Fruit fly (Drosophila melanogaster) whole organism, embryonic: ENCODE measurements around the gene crm.

Experiments used
- B-H1 ChIP-seq: fragments of 200-800 bp; sonication (Bioruptor generic); IDR thresholded peaks from 3 replicates; pipeline ENCODE4 v1.3.6; 2022; ENCODE audit warnings: missing biosample characterization, missing genetic modification characterization
- CG1024 ChIP-seq: fragments of 200-800 bp; sonication (Bioruptor generic); IDR thresholded peaks from 2 replicates; pipeline ENCODE4 v1.3.6; 2022; ENCODE audit warnings: missing biosample characterization, missing genetic modification characterization
- CG10431 ChIP-seq: fragments of 200-800 bp; sonication (Bioruptor generic); optimal IDR thresholded peaks from 3 replicates; lab custom pipeline; 2018; ENCODE audit warnings: missing biosample characterization, mild to moderate bottlenecking, missing genetic modification characterization
- CG10462 ChIP-seq: fragments of 200-800 bp; sonication (Bioruptor generic); optimal IDR thresholded peaks from 2 replicates; lab custom pipeline; 2016; ENCODE audit warnings: missing biosample characterization, missing genetic modification characterization
- CG10565 ChIP-seq: fragments of 200-800 bp; sonication (Bioruptor generic); optimal IDR thresholded peaks from 3 replicates; lab custom pipeline; 2016; ENCODE audit warnings: missing biosample characterization, mild to moderate bottlenecking, missing genetic modification characterization
- CG11398 ChIP-seq: fragments of 200-800 bp; sonication (Bioruptor generic); optimal IDR thresholded peaks from 2 replicates; lab custom pipeline; 2016; ENCODE audit warnings: missing biosample characterization, missing genetic modification characterization
- CG12769 ChIP-seq: fragments of 200-800 bp; sonication (Bioruptor generic); optimal IDR thresholded peaks from 2 replicates; lab custom pipeline; 2019; ENCODE audit warnings: missing biosample characterization, mild to moderate bottlenecking, missing genetic modification characterization, moderate library complexity
- CG13624 ChIP-seq: fragments of 200-800 bp; sonication (Bioruptor generic); optimal IDR thresholded peaks from 2 replicates; lab custom pipeline; 2016; ENCODE audit warnings: missing biosample characterization, missing genetic modification characterization
- CG14014 ChIP-seq: fragments of 200-800 bp; sonication (Bioruptor generic); IDR thresholded peaks from 2 replicates; pipeline ENCODE4 v1.3.6; 2022; ENCODE audit warnings: missing biosample characterization, missing genetic modification characterization
- CG15479 ChIP-seq: fragments of 200-800 bp; sonication (Bioruptor generic); optimal IDR thresholded peaks from 3 replicates; lab custom pipeline; 2019; ENCODE audit warnings: missing biosample characterization, mild to moderate bottlenecking, missing genetic modification characterization, moderate library complexity
- CG1603 ChIP-seq: fragments of 200-800 bp; sonication (Bioruptor generic); optimal IDR thresholded peaks from 2 replicates; lab custom pipeline; 2019; ENCODE audit warnings: missing biosample characterization, mild to moderate bottlenecking, missing genetic modification characterization, moderate library complexity
- CG1647 ChIP-seq: fragments of 200-800 bp; sonication (Bioruptor generic); optimal IDR thresholded peaks from 3 replicates; lab custom pipeline; 2016; ENCODE audit warnings: missing biosample characterization, missing genetic modification characterization
- CG16813 ChIP-seq: fragments of 200-800 bp; sonication (Bioruptor generic); IDR thresholded peaks from 3 replicates; pipeline ENCODE4 v1.3.6; 2022; ENCODE audit warnings: missing biosample characterization, missing genetic modification characterization; ENCODE audit not compliant: partially characterized antibody
- CG18262 ChIP-seq: fragments of 200-800 bp; optimal IDR thresholded peaks from 3 replicates; lab custom pipeline; 2019; ENCODE audit warnings: missing biosample characterization, mild to moderate bottlenecking, missing genetic modification characterization, moderate library complexity
- CG2678 ChIP-seq: fragments of 200-800 bp; sonication (Bioruptor generic); optimal IDR thresholded peaks from 3 replicates; lab custom pipeline; 2019; ENCODE audit warnings: missing biosample characterization, mild to moderate bottlenecking, missing genetic modification characterization, moderate library complexity
- CG3065 ChIP-seq: fragments of 200-800 bp; sonication (Bioruptor generic); optimal IDR thresholded peaks from 2 replicates; lab custom pipeline; 2016; ENCODE audit warnings: missing biosample characterization, missing genetic modification characterization
- CG31441 ChIP-seq: fragments of 200-800 bp; sonication (Bioruptor generic); IDR thresholded peaks from 2 replicates; pipeline ENCODE4 v1.3.6; 2022; ENCODE audit warnings: missing biosample characterization, missing genetic modification characterization
- CG3281 ChIP-seq: fragments of 200-800 bp; sonication (Bioruptor generic); optimal IDR thresholded peaks from 3 replicates; lab custom pipeline; 2017; ENCODE audit warnings: missing biosample characterization, mild to moderate bottlenecking, missing genetic modification characterization
- CG7839 ChIP-seq: fragments of 200-800 bp; sonication (Bioruptor generic); optimal IDR thresholded peaks from 3 replicates; lab custom pipeline; 2018; ENCODE audit warnings: missing biosample characterization, mild to moderate bottlenecking, missing genetic modification characterization, moderate library complexity
- CG8478 ChIP-seq: fragments of >200 bp; optimal IDR thresholded peaks from 2 replicates; lab custom pipeline; 2018
- CG8765 ChIP-seq: fragments of 200-800 bp; sonication (Bioruptor generic); IDR thresholded peaks from 2 replicates; pipeline ENCODE4 v1.3.6; 2022; ENCODE audit warnings: missing biosample characterization, missing genetic modification characterization
- CG9727 ChIP-seq: fragments of 200-800 bp; sonication (Bioruptor generic); optimal IDR thresholded peaks from 3 replicates; lab custom pipeline; 2017; ENCODE audit warnings: missing biosample characterization, mild to moderate bottlenecking, missing genetic modification characterization
- D19A ChIP-seq: fragments of 200-800 bp; optimal IDR thresholded peaks from 3 replicates; lab custom pipeline; 2019; ENCODE audit warnings: missing biosample characterization, mild to moderate bottlenecking, missing genetic modification characterization, moderate library complexity
- Deaf1 ChIP-seq: fragments of 200-800 bp; optimal IDR thresholded peaks from 3 replicates; lab custom pipeline; 2019; ENCODE audit warnings: missing biosample characterization, mild to moderate bottlenecking, missing genetic modification characterization, moderate library complexity
- Dp ChIP-seq: fragments of 200-800 bp; sonication (Bioruptor generic); optimal IDR thresholded peaks from 2 replicates; lab custom pipeline; 2018; ENCODE audit warnings: missing biosample characterization, mild to moderate bottlenecking, missing genetic modification characterization, moderate library complexity
- Elba2 ChIP-seq: fragments of 200-800 bp; sonication (Bioruptor generic); optimal IDR thresholded peaks from 3 replicates; lab custom pipeline; 2016; ENCODE audit warnings: missing biosample characterization, missing genetic modification characterization
- Hr39 ChIP-seq: fragments of >200 bp; optimal IDR thresholded peaks from 2 replicates; lab custom pipeline; 2017
- Mes4 ChIP-seq: fragments of 200-800 bp; sonication (Bioruptor generic); optimal IDR thresholded peaks from 2 replicates; lab custom pipeline; 2016; ENCODE audit warnings: missing biosample characterization, missing genetic modification characterization
- Rx ChIP-seq: fragments of 200-800 bp; sonication (Bioruptor generic); IDR thresholded peaks from 2 replicates; pipeline ENCODE4 v1.3.6; 2022; ENCODE audit warnings: missing biosample characterization, missing genetic modification characterization
- Six4 ChIP-seq: fragments of 200-800 bp; sonication (Bioruptor generic); optimal IDR thresholded peaks from 2 replicates; lab custom pipeline; 2016; ENCODE audit warnings: missing biosample characterization, missing genetic modification characterization
- Sox102F ChIP-seq: fragments of 200-800 bp; sonication (Bioruptor generic); optimal IDR thresholded peaks from 2 replicates; lab custom pipeline; 2018; ENCODE audit warnings: missing biosample characterization, mild to moderate bottlenecking, missing genetic modification characterization, moderate library complexity
- TFAM ChIP-seq: fragments of 200-800 bp; sonication (Bioruptor generic); optimal IDR thresholded peaks from 2 replicates; lab custom pipeline; 2017; ENCODE audit warnings: missing biosample characterization, missing genetic modification characterization, inconsistent platforms
- aop ChIP-seq: fragments of 200-800 bp; sonication (Bioruptor generic); IDR thresholded peaks from 2 replicates; pipeline ENCODE4 v1.3.6; 2022; ENCODE audit warnings: missing biosample characterization, missing genetic modification characterization
- ato ChIP-seq: fragments of 200-800 bp; sonication (Bioruptor generic); IDR thresholded peaks from 2 replicates; pipeline ENCODE4 v1.3.6; 2022; ENCODE audit warnings: missing biosample characterization, missing genetic modification characterization; ENCODE audit not compliant: partially characterized antibody
- chm ChIP-seq: fragments of 200-800 bp; sonication (Bioruptor generic); IDR thresholded peaks from 2 replicates; pipeline ENCODE4 v1.3.6; 2022; ENCODE audit warnings: missing biosample characterization, missing genetic modification characterization
- cwo ChIP-seq: fragments of 200-800 bp; sonication (Bioruptor generic); optimal IDR thresholded peaks from 3 replicates; lab custom pipeline; 2017; ENCODE audit warnings: missing biosample characterization, missing genetic modification characterization, mild to moderate bottlenecking, moderate library complexity, missing genetic modification reagents
- dm ChIP-seq: fragments of 200-800 bp; sonication (Bioruptor generic); optimal IDR thresholded peaks from 3 replicates; lab custom pipeline; 2016; ENCODE audit warnings: missing biosample characterization, missing genetic modification characterization
- dpn ChIP-seq, 2 experiments: fragments of 200-800 bp; sonication (Bioruptor generic); optimal IDR thresholded peaks; 3 replicates each; lab custom pipeline; 2016; ENCODE audit warnings: missing biosample characterization in 2 of 2, missing genetic modification characterization in 2 of 2
- fd96Cb ChIP-seq: fragments of 200-800 bp; sonication (Bioruptor generic); optimal IDR thresholded peaks from 2 replicates; lab custom pipeline; 2018; ENCODE audit warnings: missing biosample characterization, mild to moderate bottlenecking, missing genetic modification characterization, moderate library complexity
- fu2 ChIP-seq: fragments of 200-800 bp; sonication (Bioruptor generic); optimal IDR thresholded peaks from 2 replicates; lab custom pipeline; 2016; ENCODE audit warnings: missing biosample characterization, missing genetic modification characterization
- gcm2 ChIP-seq: fragments of 200-800 bp; sonication (Bioruptor generic); optimal IDR thresholded peaks from 2 replicates; lab custom pipeline; 2016; ENCODE audit warnings: missing biosample characterization, missing genetic modification characterization
- ham ChIP-seq: fragments of 200-800 bp; sonication (Bioruptor generic); IDR thresholded peaks from 2 replicates; pipeline ENCODE4 v1.3.6; 2022; ENCODE audit warnings: missing biosample characterization, missing genetic modification characterization
- her ChIP-seq: fragments of 200-800 bp; sonication (Bioruptor generic); optimal IDR thresholded peaks from 2 replicates; lab custom pipeline; 2016; ENCODE audit warnings: missing biosample characterization, missing genetic modification characterization
- lab ChIP-seq: fragments of 200-800 bp; sonication (Bioruptor generic); optimal IDR thresholded peaks from 3 replicates; lab custom pipeline; 2017; ENCODE audit warnings: missing biosample characterization, missing genetic modification characterization, mild to moderate bottlenecking, moderate library complexity, missing genetic modification reagents
- lola ChIP-seq, 3 experiments: fragments of >200 bp in 2 of 3; fragments of 200-800 bp in 1 of 3; sonication (Bioruptor generic) in 1 of 3; optimal IDR thresholded peaks; 2 replicates each; lab custom pipeline; 2017 to 2019; ENCODE audit warnings: missing biosample characterization in 3 of 3, missing genetic modification characterization in 3 of 3, mild to moderate bottlenecking in 1 of 3, moderate library complexity in 1 of 3
- mirr ChIP-seq: fragments of 200-800 bp; sonication (Bioruptor generic); optimal IDR thresholded peaks from 3 replicates; lab custom pipeline; 2018; ENCODE audit warnings: missing biosample characterization, mild to moderate bottlenecking, missing genetic modification characterization
- odd ChIP-seq: fragments of 200-800 bp; sonication (Bioruptor generic); optimal IDR thresholded peaks from 2 replicates; lab custom pipeline; 2017; ENCODE audit warnings: missing biosample characterization, mild to moderate bottlenecking, missing genetic modification characterization
- pfk ChIP-seq: fragments of 200-800 bp; sonication (Bioruptor generic); optimal IDR thresholded peaks from 2 replicates; lab custom pipeline; 2018; ENCODE audit warnings: missing biosample characterization, mild to moderate bottlenecking, missing genetic modification characterization, moderate library complexity
- pros ChIP-seq: fragments of 200-800 bp; sonication (Bioruptor generic); optimal IDR thresholded peaks from 3 replicates; lab custom pipeline; 2019; ENCODE audit warnings: missing biosample characterization, mild to moderate bottlenecking, missing genetic modification characterization, moderate library complexity
- trh ChIP-seq: fragments of 200-800 bp; sonication (Bioruptor generic); optimal IDR thresholded peaks from 2 replicates; lab custom pipeline; 2016; ENCODE audit warnings: missing biosample characterization, missing genetic modification characterization
- tx ChIP-seq: fragments of 200-800 bp; sonication (Bioruptor generic); optimal IDR thresholded peaks from 2 replicates; lab custom pipeline; 2016; ENCODE audit warnings: missing biosample characterization, missing genetic modification characterization

crm gene

DNA sequence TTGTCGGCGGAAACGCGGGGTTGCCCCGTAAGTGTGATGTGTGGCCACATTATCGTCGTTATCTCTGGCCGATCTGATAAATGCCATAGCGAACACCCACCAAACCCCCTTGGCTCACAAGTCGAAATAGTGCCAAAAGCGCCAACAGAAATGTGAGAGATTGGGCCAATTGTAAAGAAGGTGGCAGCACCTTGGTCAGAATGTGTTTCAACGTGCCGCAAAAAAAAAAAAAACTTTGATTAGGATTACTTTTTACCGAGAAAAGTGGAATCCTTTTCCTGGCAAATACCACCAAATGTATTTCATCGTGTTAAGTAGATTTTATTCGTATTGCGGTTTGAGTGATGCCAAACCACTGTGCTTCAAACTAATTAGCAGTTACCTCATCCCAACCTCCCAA, 4.4 kb upstream of the crm start (continued):
- peak; percentile 66; the same call in 1 of the 2 replicates for TF ChIP-seq CG31441 (GFP tag; lab: Robert Waterston, UW)
- no peak for TF ChIP-seq CG8478
- TF ChIP-seq CG15479 (GFP tag; lab: Kevin White, UChicago): no peak
- TF ChIP-seq CG11398 (GFP tag; lab: Kevin White, UChicago): peak; percentile 72
- peak; percentile 56 for TF ChIP-seq gcm2 (GFP tag; lab: Kevin White, UChicago)
- TF ChIP-seq mirr (GFP tag; lab: Kevin White, UChicago): no peak
- TF ChIP-seq lola (GFP tag; optimal IDR thresholded peaks at IDR 0.05; lab: Kevin White, UChicago): no peak
- peak; percentile 88 for TF ChIP-seq CG7839 (tag; lab: Kevin White, UChicago)
- peak; percentile 71 for TF ChIP-seq CG12769 (tag; lab: Kevin White, UChicago)
- TF ChIP-seq fd96Cb (tag; lab: Kevin White, UChicago): peak; percentile 45
- peak; percentile 69 for TF ChIP-seq CG9727 (GFP tag; lab: Kevin White, UChicago)
- TF ChIP-seq CG13624 (GFP tag; lab: Kevin White, UChicago): peak; percentile 81
- no peak for TF ChIP-seq CG16813 (GFP tag; lab: Robert Waterston, UW)
- TF ChIP-seq Mes4 (GFP tag; lab: Kevin White, UChicago): peak; percentile 67
- TF ChIP-seq CG10462 (GFP tag; lab: Kevin White, UChicago): peak; percentile 2
- TF ChIP-seq dm: peak; percentile 59
- peak; percentile 56; the same call in 1 of the 2 replicates for TF ChIP-seq chm (GFP tag; lab: Robert Waterston, UW)
- TF ChIP-seq ham (GFP tag; lab: Robert Waterston, UW): peak; percentile 75; the same call in 1 of the 2 replicates
- no peak for TF ChIP-seq TFAM (GFP tag; lab: Kevin White, UChicago)
- TF ChIP-seq CG1603 (tag; lab: Kevin White, UChicago): peak; percentile 20
- TF ChIP-seq tx (GFP tag; lab: Kevin White, UChicago): peak; percentile 82
- peak; percentile 86 for TF ChIP-seq CG2678
- peak; percentile 92 for TF ChIP-seq CG14014 (GFP tag; lab: Robert Waterston, UW)
- no peak for TF ChIP-seq D19A (tag; lab: Kevin White, UChicago)
- TF ChIP-seq Dp: no peak
- TF ChIP-seq CG3281 (GFP tag; lab: Kevin White, UChicago): peak; percentile 86
- peak; percentile 37; the same call in 1 of the 2 replicates for TF ChIP-seq CG1024 (GFP tag; lab: Robert Waterston, UW)
- TF ChIP-seq B-H1 (GFP tag; lab: Robert Waterston, UW): peak; percentile 83
- TF ChIP-seq odd (GFP tag; lab: Kevin White, UChicago): peak; percentile 66
- peak; percentile 14 for TF ChIP-seq CG18262 (tag; lab: Kevin White, UChicago)
- TF ChIP-seq CG3065 (GFP tag; lab: Kevin White, UChicago): peak; percentile 24
- peak; percentile 56 for TF ChIP-seq Six4 (GFP tag; lab: Kevin White, UChicago)
- peak; percentile 79 for TF ChIP-seq Rx (GFP tag; lab: Robert Waterston, UW)
- peak; percentile 79 for TF ChIP-seq Sox102F (GFP tag; lab: Kevin White, UChicago)
- peak; percentile 70 for TF ChIP-seq aop (GFP tag; lab: Robert Waterston, UW)
- TF ChIP-seq cwo: peak; percentile 87
- TF ChIP-seq dpn (GFP tag; optimal IDR thresholded peaks at IDR 0.05; lab: Kevin White, UChicago): peak; percentile 80 to 88
- TF ChIP-seq her: peak; percentile 88
- no peak for TF ChIP-seq CG10565 (GFP tag; lab: Kevin White, UChicago)
- TF ChIP-seq trh (GFP tag; lab: Kevin White, UChicago): peak; percentile 27
- no peak for TF ChIP-seq pros (GFP tag; lab: Kevin White, UChicago)
- TF ChIP-seq Deaf1 (tag; lab: Kevin White, UChicago): no peak
- peak; percentile 63 for TF ChIP-seq CG1647 (GFP tag; lab: Kevin White, UChicago)
- peak; percentile 79 for TF ChIP-seq fu2 (GFP tag; lab: Kevin White, UChicago)
- no peak for TF ChIP-seq Hr39 (lab: Kevin White, UChicago)
- no peak for TF ChIP-seq Elba2
- TF ChIP-seq lab (GFP tag; lab: Kevin White, UChicago): peak; percentile 95
- TF ChIP-seq CG8765 (GFP tag; lab: Robert Waterston, UW): peak; percentile 59; the same call in 1 of the 2 replicates
- no peak for TF ChIP-seq CG10431
- TF ChIP-seq ato (GFP tag; lab: Robert Waterston, UW): no peak
- no peak for TF ChIP-seq pfk (GFP tag; lab: Kevin White, UChicago)
